Worm (Caenorhabditis elegans) whole organism, young adult: ENCODE data around the gene clec-82.

Experiments used
- B0261.1 ChIP-seq: sonication (generic microtip); optimal IDR thresholded peaks from 2 replicates; lab custom pipeline; 2016; ENCODE audit warnings: mild to moderate bottlenecking, missing genetic modification characterization, moderate library complexity, missing compliant biosample characterization
- B0336.3 ChIP-seq: fragments of 200-800 bp; sonication (Bioruptor generic); IDR thresholded peaks from 2 replicates; pipeline ENCODE4 v1.3.6; 2022; ENCODE audit warnings: missing genetic modification characterization, missing compliant biosample characterization
- C17E4.6 ChIP-seq: fragments of 200-800 bp; sonication (Bioruptor generic); IDR thresholded peaks from 2 replicates; pipeline ENCODE4 v1.3.6; 2022; ENCODE audit warnings: missing genetic modification reagents, missing genetic modification characterization, missing compliant biosample characterization
- D2030.7 ChIP-seq: fragments of 200-800 bp; sonication (Bioruptor generic); IDR thresholded peaks from 2 replicates; pipeline ENCODE4 v1.3.6; 2022; ENCODE audit warnings: missing genetic modification reagents, missing genetic modification characterization, missing compliant biosample characterization
- F37B4.10 ChIP-seq: fragments of 200-800 bp; sonication (Bioruptor generic); IDR thresholded peaks from 2 replicates; pipeline ENCODE4 v1.3.6; 2022; ENCODE audit warnings: missing genetic modification characterization, missing compliant biosample characterization
- F49E8.2 ChIP-seq: sonication (generic microtip); optimal IDR thresholded peaks from 3 replicates; lab custom pipeline; 2017; ENCODE audit warnings: missing genetic modification characterization, mild to moderate bottlenecking, missing compliant biosample characterization, antibody characterized with exemption, moderate library complexity; ENCODE audit not compliant: insufficient read depth
- K12H6.12 ChIP-seq: fragments of 200-800 bp; sonication (Bioruptor generic); optimal IDR thresholded peaks from 2 replicates; lab custom pipeline; 2018; ENCODE audit warnings: mild to moderate bottlenecking, missing genetic modification characterization, missing compliant biosample characterization
- T07F8.4 ChIP-seq: sonication (generic microtip); optimal IDR thresholded peaks from 2 replicates; lab custom pipeline; 2016; ENCODE audit warnings: mild to moderate bottlenecking, missing genetic modification characterization, moderate library complexity, missing compliant biosample characterization
- Y95B8A.8 ChIP-seq: fragments of 200-800 bp; sonication (Bioruptor generic); IDR thresholded peaks from 2 replicates; pipeline ENCODE4 v1.3.6; 2022; ENCODE audit warnings: missing genetic modification reagents, missing genetic modification characterization, missing compliant biosample characterization
- ZK185.1 ChIP-seq: sonication (generic microtip); optimal IDR thresholded peaks from 2 replicates; lab custom pipeline; 2016; ENCODE audit warnings: mild to moderate bottlenecking, missing genetic modification characterization, missing compliant biosample characterization; ENCODE audit not compliant: poor library complexity, severe bottlenecking
- ama-1 ChIP-seq, 3 experiments: fragments of 150-350 bp in 1 of 3; sonication (generic microtip) in 2 of 3; optimal IDR thresholded peaks; 2 replicates each; lab custom pipeline; 2014 to 2018; ENCODE audit warnings: missing biosample characterization in 2 of 3, missing genetic modification characterization in 2 of 3, missing genetic modification reagents in 2 of 3
- ceh-100 ChIP-seq: fragments of 200-800 bp; sonication (Bioruptor generic); IDR thresholded peaks from 2 replicates; pipeline ENCODE4 v1.3.6; 2022; ENCODE audit warnings: missing genetic modification reagents, missing genetic modification characterization, missing compliant biosample characterization
- ceh-58 ChIP-seq: fragments of 200-800 bp; sonication (Bioruptor generic); IDR thresholded peaks from 2 replicates; pipeline ENCODE4 v1.3.6; 2022; ENCODE audit warnings: missing genetic modification characterization, missing compliant biosample characterization
- ceh-91 ChIP-seq: fragments of 200-800 bp; sonication (Bioruptor generic); IDR thresholded peaks from 2 replicates; pipeline ENCODE4 v1.3.6; 2022; ENCODE audit warnings: missing genetic modification reagents, missing genetic modification characterization, missing compliant biosample characterization
- egrh-3 ChIP-seq: fragments of 200-800 bp; sonication (Bioruptor generic); IDR thresholded peaks from 2 replicates; pipeline ENCODE4 v1.3.6; 2022; ENCODE audit warnings: missing genetic modification reagents, missing genetic modification characterization, missing compliant biosample characterization
- fkh-3 ChIP-seq: sonication (generic microtip); optimal IDR thresholded peaks from 2 replicates; lab custom pipeline; 2016; ENCODE audit warnings: mild to moderate bottlenecking, missing genetic modification characterization, missing compliant biosample characterization
- gei-17 ChIP-seq: fragments of 200-800 bp; sonication (Bioruptor generic); optimal IDR thresholded peaks from 2 replicates; lab custom pipeline; 2018; ENCODE audit warnings: mild to moderate bottlenecking, missing genetic modification characterization, missing compliant biosample characterization
- him-1 ChIP-seq: sonication (generic microtip); optimal IDR thresholded peaks from 2 replicates; lab custom pipeline; 2016; ENCODE audit warnings: missing genotype, missing genetic modification reagents, missing genetic modification characterization, missing compliant biosample characterization
- hrde-1 ChIP-seq: sonication (generic microtip); optimal IDR thresholded peaks from 2 replicates; lab custom pipeline; 2016; ENCODE audit warnings: missing genetic modification characterization, mild to moderate bottlenecking, missing compliant biosample characterization, moderate library complexity, missing genotype, missing genetic modification reagents, borderline replicate concordance
- hsf-1 ChIP-seq: fragments of 200-800 bp; sonication (Bioruptor generic); IDR thresholded peaks from 2 replicates; pipeline ENCODE4 v1.3.6; 2022; ENCODE audit warnings: missing genetic modification reagents, missing genetic modification characterization, missing compliant biosample characterization
- lin-54 ChIP-seq: fragments of 200-800 bp; sonication (Bioruptor generic); optimal IDR thresholded peaks from 2 replicates; lab custom pipeline; 2018; ENCODE audit warnings: mild to moderate bottlenecking, missing genetic modification characterization, missing compliant biosample characterization
- lir-1 ChIP-seq: fragments of 200-800 bp; sonication (Bioruptor generic); conservative IDR thresholded peaks from 2 replicates; pipeline ENCODE4 v1.3.6; 2022; ENCODE audit warnings: missing genetic modification reagents, missing genetic modification characterization, missing compliant biosample characterization
- madf-10 ChIP-seq: sonication (generic microtip); optimal IDR thresholded peaks from 2 replicates; lab custom pipeline; 2016; ENCODE audit warnings: mild to moderate bottlenecking, missing genetic modification characterization, missing compliant biosample characterization
- madf-8 ChIP-seq: fragments of 200-800 bp; sonication (Bioruptor generic); conservative IDR thresholded peaks from 2 replicates; pipeline ENCODE4 v1.3.6; 2022; ENCODE audit warnings: missing genetic modification reagents, missing genetic modification characterization, missing compliant biosample characterization
- mcd-1 ChIP-seq: fragments of 200-800 bp; sonication (Bioruptor generic); IDR thresholded peaks from 2 replicates; pipeline ENCODE4 v1.3.6; 2022; ENCODE audit warnings: missing genetic modification reagents, missing genetic modification characterization, missing compliant biosample characterization
- nfya-1 ChIP-seq: sonication (generic microtip); optimal IDR thresholded peaks from 2 replicates; lab custom pipeline; 2017; ENCODE audit warnings: antibody characterized with exemption, missing compliant biosample characterization, missing genetic modification characterization, borderline replicate concordance; ENCODE audit not compliant: insufficient read depth
- nfyb-1 ChIP-seq: fragments of 200-800 bp; sonication (Bioruptor generic); IDR thresholded peaks from 2 replicates; pipeline ENCODE4 v1.3.6; 2022; ENCODE audit warnings: missing genetic modification reagents, missing genetic modification characterization, missing compliant biosample characterization
- nhr-80 ChIP-seq: sonication (generic microtip); optimal IDR thresholded peaks from 2 replicates; lab custom pipeline; 2016; ENCODE audit warnings: missing genetic modification characterization, missing compliant biosample characterization
- rcor-1 ChIP-seq: fragments of 200-800 bp; sonication (Bioruptor generic); IDR thresholded peaks from 2 replicates; pipeline ENCODE4 v1.3.6; 2022; ENCODE audit warnings: missing genetic modification reagents, missing genetic modification characterization, missing compliant biosample characterization
- repo-1 ChIP-seq: sonication (generic microtip); optimal IDR thresholded peaks from 2 replicates; lab custom pipeline; 2017; ENCODE audit warnings: mild to moderate bottlenecking, missing genetic modification characterization, missing compliant biosample characterization
- snpc-1.1 ChIP-seq: sonication (generic microtip); optimal IDR thresholded peaks from 2 replicates; lab custom pipeline; 2017; ENCODE audit warnings: missing genetic modification characterization, mild to moderate bottlenecking, missing compliant biosample characterization, antibody characterized with exemption, moderate library complexity, missing genotype, missing genetic modification reagents; ENCODE audit not compliant: insufficient read depth
- snpc-3.4 ChIP-seq: sonication (generic microtip); optimal IDR thresholded peaks from 2 replicates; lab custom pipeline; 2017; ENCODE audit warnings: missing genetic modification characterization, mild to moderate bottlenecking, missing compliant biosample characterization, antibody characterized with exemption, moderate library complexity, missing genotype, missing genetic modification reagents
- tbp1 ChIP-seq: fragments of 200-800 bp; sonication (Bioruptor generic); optimal IDR thresholded peaks from 2 replicates; lab custom pipeline; 2018; ENCODE audit warnings: mild to moderate bottlenecking, missing genetic modification characterization, missing compliant biosample characterization
- tbx-9 ChIP-seq: sonication (generic microtip); optimal IDR thresholded peaks from 2 replicates; lab custom pipeline; 2016; ENCODE audit warnings: borderline replicate concordance, missing genetic modification characterization, inconsistent platforms, missing compliant biosample characterization
- zfh-2 ChIP-seq: fragments of 200-800 bp; sonication (Bioruptor generic); conservative IDR thresholded peaks from 2 replicates; pipeline ENCODE4 v1.3.6; 2022; ENCODE audit warnings: missing genetic modification reagents, missing genetic modification characterization, missing compliant biosample characterization
- zim-3 ChIP-seq: sonication (generic microtip); optimal IDR thresholded peaks from 2 replicates; lab custom pipeline; 2017; ENCODE audit warnings: mild to moderate bottlenecking, missing genetic modification characterization, moderate library complexity, missing compliant biosample characterization
- ztf-25 ChIP-seq: fragments of 200-800 bp; sonication (Bioruptor generic); IDR thresholded peaks from 2 replicates; pipeline ENCODE4 v1.3.6; 2022; ENCODE audit warnings: missing genetic modification reagents, missing genetic modification characterization, missing compliant biosample characterization
- ztf-3 ChIP-seq: fragments of 200-800 bp; sonication (Bioruptor generic); optimal IDR thresholded peaks from 2 replicates; lab custom pipeline; 2018; ENCODE audit warnings: mild to moderate bottlenecking, missing genetic modification characterization, missing compliant biosample characterization
- ztf-6 ChIP-seq: fragments of 200-800 bp; sonication (Bioruptor generic); IDR thresholded peaks from 2 replicates; pipeline ENCODE4 v1.3.6; 2022; ENCODE audit warnings: missing genetic modification reagents, missing genetic modification characterization, missing compliant biosample characterization

Gene clec-82

ce11 chrIV:2885260-2885659 lies 49.8 kb downstream of the clec-82 start:
- TF ChIP-seq nfyb-1: no peak
- no peak for TF ChIP-seq K12H6.12
- TF ChIP-seq C17E4.6 (GFP tag; lab: Robert Waterston, UW): no peak
- TF ChIP-seq snpc-1.1 (tag; lab: Kevin White, UChicago): no peak
- TF ChIP-seq repo-1: no peak
- no peak for TF ChIP-seq D2030.7 (GFP tag; lab: Robert Waterston, UW)
- no peak for TF ChIP-seq nhr-80 (tag; lab: Kevin White, UChicago)
- no peak for TF ChIP-seq ztf-3
- TF ChIP-seq zim-3 (tag; lab: Kevin White, UChicago): no peak
- no peak for TF ChIP-seq tbp1 (GFP tag; lab: Kevin White, UChicago)
- TF ChIP-seq hsf-1: no peak
- TF ChIP-seq ztf-25 (GFP tag; lab: Robert Waterston, UW): no peak
- TF ChIP-seq lin-54 (GFP tag; lab: Kevin White, UChicago): no peak
- TF ChIP-seq lir-1 (GFP tag; lab: Robert Waterston, UW): no peak
- TF ChIP-seq zfh-2 (GFP tag; lab: Robert Waterston, UW): no peak
- TF ChIP-seq him-1 (tag; lab: Kevin White, UChicago): no peak
- TF ChIP-seq tbx-9 (tag; lab: Kevin White, UChicago): no peak
- TF ChIP-seq Y95B8A.8: no peak
- no peak for TF ChIP-seq rcor-1 (GFP tag; lab: Robert Waterston, UW)

- TF ChIP-seq ZK185.1 (tag; lab: Kevin White, UChicago) (no peak), F49E8.2 (tag; lab: Kevin White, UChicago) (no peak), snpc-3.4 (tag; lab: Kevin White, UChicago) (no peak), gei-17 (GFP tag; lab: Kevin White, UChicago) (no peak), snpc-1.1 (tag; lab: Kevin White, UChicago) (no peak), fkh-3 (tag; lab: Kevin White, UChicago) (no peak), madf-8 (GFP tag; lab: Robert Waterston, UW) (no peak), ceh-91 (GFP tag; lab: Robert Waterston, UW) (no peak), hrde-1 (tag; lab: Kevin White, UChicago) (no peak), B0261.1 (tag; lab: Kevin White, UChicago) (no peak), ztf-6 (GFP tag; lab: Robert Waterston, UW) (no peak), ama-1 (optimal IDR thresholded peaks at IDR 0.05; lab: Kevin White, UChicago) (no peak), ama-1 (GFP tag; optimal IDR thresholded peaks at IDR 0.05; lab: Kevin White, UChicago) (no peak), ceh-100 (GFP tag; lab: Robert Waterston, UW) (no peak), ceh-58 (GFP tag; lab: Robert Waterston, UW) (no peak), T07F8.4 (no peak), hsf-1 (no peak), zim-3 (tag; lab: Kevin White, UChicago) (no peak)
Measured at ce11 chrIV:2886655-2887054, 51.2 kb downstream of the clec-82 start, which contains the start of gene dml-1. Gene dml-1, plus strand, starts transcription at chrIV:2886955.

DNA sequence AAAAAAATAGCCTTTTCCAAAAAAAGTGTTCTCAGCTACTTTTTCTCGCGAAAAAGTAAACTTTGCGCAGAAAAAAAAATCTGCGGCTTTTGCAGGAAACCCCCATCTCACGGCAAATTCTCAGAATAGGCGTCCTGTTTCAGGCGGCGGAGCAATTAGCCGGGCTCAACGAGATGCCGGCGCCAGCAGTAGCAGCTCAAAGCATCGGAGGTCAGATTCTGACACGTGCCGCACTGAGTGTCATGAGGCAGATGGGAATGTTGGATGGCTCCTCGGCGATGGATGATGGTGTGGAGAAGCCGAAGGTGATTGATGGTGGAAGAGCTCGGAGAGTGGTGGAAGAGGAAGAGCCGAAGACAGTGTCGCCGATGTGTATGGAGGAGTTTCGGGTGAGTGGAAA lies 51.8 kb downstream of the clec-82 start:
- TF ChIP-seq zfh-2 (GFP tag; lab: Robert Waterston, UW) (peak; percentile 77), madf-10 (tag; lab: Kevin White, UChicago) (no peak), B0336.3 (no peak), hsf-1 (peak; percentile 15; the same call in 1 of the 2 replicates), mcd-1 (0 out of 2 replicates have a peak, but pooled peaks have one; percentile 18), egrh-3 (GFP tag; lab: Robert Waterston, UW) (peak; percentile 22; the same call in 1 of the 2 replicates), F37B4.10 (GFP tag; lab: Robert Waterston, UW) (0 out of 2 replicates have a peak, but pooled peaks have one; percentile 11), nfya-1 (no peak)
